Worm (Caenorhabditis elegans): Measurements from ENCODE around the gene C13A10.1.

DNA sequence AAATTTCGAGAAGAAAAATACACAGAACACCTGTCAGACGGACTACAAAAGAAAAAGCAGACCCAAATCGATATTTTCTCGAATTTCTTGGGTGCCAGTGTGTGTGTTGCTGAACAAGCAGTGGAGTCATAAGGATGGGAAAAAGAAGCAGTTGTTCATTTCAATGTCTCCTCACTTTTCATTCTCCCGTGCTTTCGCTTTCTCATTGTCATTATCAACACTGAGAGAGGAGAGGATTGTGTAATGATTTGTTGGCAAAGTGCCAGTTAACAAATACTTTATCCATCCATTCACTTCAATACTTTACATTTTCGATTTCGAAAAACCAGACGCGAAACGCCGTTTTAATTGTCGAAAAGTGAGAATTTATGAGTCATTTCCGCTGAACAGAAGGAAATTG, 20.2 kb upstream of the C13A10.1 start:
- no peak for TF ChIP-seq ama-1 (optimal IDR thresholded peaks at IDR 0.05)
- no peak for TF ChIP-seq zag-1 (tag; optimal IDR thresholded peaks at IDR 0.05)

Measured in whole organism, L1 larva.